Fruit fly (Drosophila melanogaster) whole organism, wandering third instar larva: ENCODE data around the gene arm.
A peak's percentile ranks its signal among the peaks of the same experiment; 100 is the strongest.

Experiments used
- Abd-B ChIP-seq: fragments of >200 bp; optimal IDR thresholded peaks from 2 replicates; lab custom pipeline; 2017; ENCODE audit warnings: missing biosample characterization, missing genetic modification characterization
- CG32264 ChIP-seq: fragments of 200-800 bp; sonication (Bioruptor generic); optimal IDR thresholded peaks from 2 replicates; lab custom pipeline; 2016; ENCODE audit warnings: missing biosample characterization, missing genetic modification characterization
- CG9705 ChIP-seq: fragments of 200-800 bp; sonication (Bioruptor generic); optimal IDR thresholded peaks from 2 replicates; lab custom pipeline; 2018; ENCODE audit warnings: missing biosample characterization, mild to moderate bottlenecking, missing genetic modification characterization
- CrebA ChIP-seq: fragments of 200-800 bp; sonication (Bioruptor generic); optimal IDR thresholded peaks from 2 replicates; lab custom pipeline; 2016; ENCODE audit warnings: missing biosample characterization, mild to moderate bottlenecking, missing genetic modification characterization, borderline replicate concordance
- Dfd ChIP-seq: fragments of >200 bp; optimal IDR thresholded peaks from 2 replicates; lab custom pipeline; 2017; ENCODE audit warnings: missing biosample characterization, missing genetic modification characterization
- Dif ChIP-seq: fragments of 200-275, 200-300 bp; sonication (Bioruptor generic); optimal IDR thresholded peaks from 2 replicates; lab custom pipeline; 2018; ENCODE audit warnings: missing biosample characterization, missing genetic modification characterization; ENCODE audit not compliant: partially characterized antibody
- GATAd ChIP-seq: sonication (Bioruptor generic); optimal IDR thresholded peaks from 2 replicates; lab custom pipeline; 2016; ENCODE audit warnings: missing biosample characterization, missing genetic modification characterization
- HLH106 ChIP-seq: fragments of 200-800 bp; optimal IDR thresholded peaks from 3 replicates; lab custom pipeline; 2019; ENCODE audit warnings: missing biosample characterization, mild to moderate bottlenecking, missing genetic modification characterization, moderate library complexity
- Hnf4 ChIP-seq: fragments of 200-800 bp; sonication (Bioruptor generic); optimal IDR thresholded peaks from 2 replicates; lab custom pipeline; 2016; ENCODE audit warnings: missing biosample characterization, mild to moderate bottlenecking, missing genetic modification characterization
- Hr78 ChIP-seq: fragments of >200 bp; optimal IDR thresholded peaks from 2 replicates; lab custom pipeline; 2017; ENCODE audit warnings: missing biosample characterization, missing genetic modification characterization
- Hr83 ChIP-seq: fragments of 200-300 bp; sonication (Bioruptor generic); optimal IDR thresholded peaks from 2 replicates; lab custom pipeline; 2016; ENCODE audit warnings: missing biosample characterization, mild to moderate bottlenecking, missing genetic modification characterization, moderate library complexity; ENCODE audit not compliant: poor library complexity, severe bottlenecking
- Jra ChIP-seq: sonication (Bioruptor generic); optimal IDR thresholded peaks from 2 replicates; lab custom pipeline; 2016; ENCODE audit warnings: missing biosample characterization, missing genetic modification characterization
- Mio ChIP-seq: sonication (Bioruptor generic); optimal IDR thresholded peaks from 2 replicates; lab custom pipeline; 2016; ENCODE audit warnings: missing biosample characterization, missing genetic modification characterization
- Myc ChIP-seq: fragments of >200 bp; optimal IDR thresholded peaks from 2 replicates; lab custom pipeline; 2017
- N ChIP-seq: fragments of >200 bp; optimal IDR thresholded peaks from 2 replicates; lab custom pipeline; 2018; ENCODE audit warnings: missing biosample characterization, missing external identifiers, missing genetic modification characterization
- OdsH ChIP-seq: fragments of 200-800 bp; sonication (Bioruptor generic); optimal IDR thresholded peaks from 2 replicates; lab custom pipeline; 2016; ENCODE audit warnings: missing biosample characterization, mild to moderate bottlenecking, missing genetic modification characterization
- Rel ChIP-seq, 2 experiments: fragments of 200-800 bp; sonication (Bioruptor generic) in 1 of 2; optimal IDR thresholded peaks; 2 replicates in 1 of 2; 3 replicates in 1 of 2; lab custom pipeline; 2016 to 2019; ENCODE audit warnings: mild to moderate bottlenecking in 2 of 2, missing biosample characterization in 2 of 2, missing genetic modification characterization in 2 of 2, moderate library complexity in 1 of 2
- Sp1 ChIP-seq: fragments of 200-800 bp; sonication (Bioruptor generic); optimal IDR thresholded peaks from 3 replicates; lab custom pipeline; 2019; ENCODE audit warnings: missing biosample characterization, mild to moderate bottlenecking, missing genetic modification characterization, moderate library complexity
- Vsx2 ChIP-seq: fragments of 200-300, 225-300 bp; sonication (Bioruptor generic); optimal IDR thresholded peaks from 2 replicates; lab custom pipeline; 2018; ENCODE audit warnings: missing biosample characterization, missing genetic modification characterization; ENCODE audit not compliant: partially characterized antibody
- br ChIP-seq: fragments of 200-800 bp; sonication (Bioruptor generic); optimal IDR thresholded peaks from 2 replicates; lab custom pipeline; 2016; ENCODE audit warnings: missing biosample characterization, missing genetic modification characterization
- brk ChIP-seq: fragments of 200-800 bp; sonication (Bioruptor generic); optimal IDR thresholded peaks from 2 replicates; lab custom pipeline; 2016; ENCODE audit warnings: missing biosample characterization, mild to moderate bottlenecking, missing genetic modification characterization
- dl ChIP-seq, 2 experiments: fragments of 175-275, 200-275 bp in 1 of 2; fragments of 200-275 bp in 1 of 2; sonication (Bioruptor generic); optimal IDR thresholded peaks; lab custom pipeline; 2018; ENCODE audit warnings: mild to moderate bottlenecking in 2 of 2, missing biosample characterization in 2 of 2, missing genetic modification characterization in 2 of 2, moderate library complexity in 2 of 2; ENCODE audit not compliant: partially characterized antibody in 2 of 2, insufficient read depth in 1 of 2
- dmrt93B ChIP-seq: fragments of 200-800 bp; sonication (Bioruptor generic); optimal IDR thresholded peaks from 2 replicates; lab custom pipeline; 2018; ENCODE audit warnings: missing biosample characterization, mild to moderate bottlenecking, missing genetic modification characterization
- dsf ChIP-seq: sonication (Bioruptor generic); optimal IDR thresholded peaks from 2 replicates; lab custom pipeline; 2016; ENCODE audit warnings: missing biosample characterization, missing genetic modification characterization, borderline replicate concordance
- ey ChIP-seq: fragments of 200-800 bp; sonication (Bioruptor generic); optimal IDR thresholded peaks from 2 replicates; lab custom pipeline; 2016; ENCODE audit warnings: missing biosample characterization, missing genetic modification characterization
- foxo ChIP-seq, 2 experiments: fragments of 200-800 bp; sonication (Bioruptor generic); optimal IDR thresholded peaks; 2 replicates in 1 of 2; 3 replicates in 1 of 2; lab custom pipeline; 2016 to 2017; ENCODE audit warnings: missing biosample characterization in 2 of 2, missing genetic modification characterization in 2 of 2
- fru ChIP-seq: fragments of 200-800 bp; sonication (Bioruptor generic); optimal IDR thresholded peaks from 3 replicates; lab custom pipeline; 2016; ENCODE audit warnings: missing biosample characterization, mild to moderate bottlenecking, missing genetic modification characterization
- h ChIP-seq: fragments of 200-800 bp; sonication (Bioruptor generic); optimal IDR thresholded peaks from 3 replicates; lab custom pipeline; 2016; ENCODE audit warnings: missing biosample characterization, mild to moderate bottlenecking, missing genetic modification characterization
- jim ChIP-seq: fragments of 175-275, 200-325 bp; sonication (Bioruptor generic); optimal IDR thresholded peaks from 2 replicates; lab custom pipeline; 2016; ENCODE audit warnings: missing biosample characterization, mild to moderate bottlenecking, missing genetic modification characterization
- lola ChIP-seq: fragments of >200 bp; optimal IDR thresholded peaks from 2 replicates; lab custom pipeline; 2017; ENCODE audit warnings: missing biosample characterization, missing genetic modification characterization
- pan ChIP-seq: fragments of >200 bp; optimal IDR thresholded peaks from 2 replicates; lab custom pipeline; 2017
- psq ChIP-seq: fragments of 200-800 bp; sonication (Bioruptor generic); optimal IDR thresholded peaks from 3 replicates; lab custom pipeline; 2017; ENCODE audit warnings: missing biosample characterization, mild to moderate bottlenecking, missing genetic modification characterization, moderate library complexity
- rgr ChIP-seq: fragments of 200-800 bp; sonication (Bioruptor generic); optimal IDR thresholded peaks from 3 replicates; lab custom pipeline; 2016; ENCODE audit warnings: missing biosample characterization, mild to moderate bottlenecking, missing genetic modification characterization
- sage ChIP-seq: fragments of 200-800 bp; sonication (Bioruptor generic); optimal IDR thresholded peaks from 2 replicates; lab custom pipeline; 2016; ENCODE audit warnings: missing biosample characterization, mild to moderate bottlenecking, missing genetic modification characterization
- sv ChIP-seq: fragments of 200-800 bp; sonication (Bioruptor generic); optimal IDR thresholded peaks from 3 replicates; lab custom pipeline; 2016; ENCODE audit warnings: missing biosample characterization, missing genetic modification characterization
- tai ChIP-seq: sonication (Bioruptor generic); optimal IDR thresholded peaks from 2 replicates; lab custom pipeline; 2016; ENCODE audit warnings: missing biosample characterization, missing genetic modification characterization
- usp ChIP-seq: fragments of >200 bp; optimal IDR thresholded peaks from 2 replicates; lab custom pipeline; 2017; ENCODE audit warnings: missing biosample characterization, missing genetic modification characterization
- woc ChIP-seq: sonication (Bioruptor generic); optimal IDR thresholded peaks from 2 replicates; lab custom pipeline; 2016; ENCODE audit warnings: missing biosample characterization, mild to moderate bottlenecking, missing genetic modification characterization

arm gene

DNA sequence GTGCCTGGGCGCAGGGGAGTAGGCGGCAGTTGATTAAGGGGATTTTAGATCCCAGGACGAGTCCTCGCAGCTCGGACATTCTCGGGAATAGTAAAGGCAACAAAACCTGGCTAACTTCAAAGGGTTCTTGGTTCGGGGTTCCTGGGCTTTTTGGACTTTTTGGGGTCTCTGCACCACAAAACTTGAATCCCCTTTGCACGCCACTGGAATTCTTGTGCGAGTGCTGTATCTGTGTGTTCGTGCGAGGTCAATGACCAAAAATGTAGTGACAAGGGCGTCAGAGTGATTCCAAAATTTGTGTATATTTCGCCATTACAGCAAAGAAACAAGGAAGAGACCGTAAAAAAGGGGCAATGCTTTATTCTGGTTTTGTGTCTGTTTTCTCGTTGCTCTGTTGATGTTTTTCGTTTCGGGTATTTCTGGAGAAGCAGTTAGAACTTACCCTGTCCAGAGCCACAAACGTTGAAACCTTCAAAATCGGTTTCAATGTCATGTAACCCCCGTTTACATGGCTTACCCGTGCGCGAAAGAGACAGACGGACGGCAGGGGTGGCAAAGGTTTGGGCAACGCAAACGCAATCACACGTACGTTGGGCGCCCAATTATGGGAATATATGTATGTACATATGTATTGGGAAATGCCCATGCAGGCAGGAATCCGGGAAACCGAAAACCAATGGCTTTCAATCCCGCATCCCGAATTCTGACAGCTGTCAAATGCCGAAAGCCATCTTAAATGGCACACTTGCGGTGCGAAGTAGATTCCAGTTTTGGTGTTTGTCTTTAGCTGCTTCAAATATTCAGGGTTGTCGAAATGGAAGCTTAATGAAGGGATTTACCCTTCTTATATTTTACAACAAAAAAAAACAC is 44.0 kb upstream of the arm start:
- TF ChIP-seq Mio: no peak
- TF ChIP-seq Dfd (GFP tag; lab: Kevin White, UChicago): no peak
- no peak for TF ChIP-seq Hr78 (GFP tag; lab: Kevin White, UChicago)
- TF ChIP-seq psq (GFP tag; lab: Kevin White, UChicago): peak; percentile 45
- TF ChIP-seq N: no peak
- no peak for TF ChIP-seq usp
- TF ChIP-seq sv: no peak
- TF ChIP-seq ey: peak; percentile 75
- peak; percentile 67 for TF ChIP-seq dmrt93B (GFP tag; lab: Kevin White, UChicago)
- peak; percentile 38 for TF ChIP-seq CG32264 (GFP tag; lab: Kevin White, UChicago)
- TF ChIP-seq Myc (lab: Kevin White, UChicago): no peak
- no peak for TF ChIP-seq Dif
- peak in 1 of 2 experiments; percentile 80 for TF ChIP-seq foxo (GFP tag; optimal IDR thresholded peaks at IDR 0.05; lab: Kevin White, UChicago)
- TF ChIP-seq rgr (GFP tag; lab: Kevin White, UChicago): peak; percentile 54
- peak; percentile 40 for TF ChIP-seq Hnf4 (GFP tag; lab: Kevin White, UChicago)
- TF ChIP-seq brk (GFP tag; lab: Kevin White, UChicago): no peak
- TF ChIP-seq pan (lab: Kevin White, UChicago): no peak
- TF ChIP-seq Vsx2 (GFP tag; lab: Kevin White, UChicago): no peak
- peak; percentile 24 for TF ChIP-seq CG9705 (GFP tag; lab: Kevin White, UChicago)
- no peak for TF ChIP-seq woc (GFP tag; lab: Kevin White, UChicago)
- TF ChIP-seq Sp1 (GFP tag; lab: Kevin White, UChicago): peak; percentile 65
- no peak for TF ChIP-seq lola (GFP tag; lab: Kevin White, UChicago)
- TF ChIP-seq Abd-B (GFP tag; lab: Kevin White, UChicago): no peak
- TF ChIP-seq HLH106: peak; percentile 79
- TF ChIP-seq Jra (GFP tag; lab: Kevin White, UChicago): no peak
- TF ChIP-seq tai (GFP tag; lab: Kevin White, UChicago): peak; percentile 59
- TF ChIP-seq dsf: no peak
- peak; percentile 74 for TF ChIP-seq h (GFP tag; lab: Kevin White, UChicago)
- TF ChIP-seq CrebA (GFP tag; lab: Kevin White, UChicago): no peak
- peak; percentile 19 for TF ChIP-seq sage
- no peak for TF ChIP-seq jim (GFP tag; lab: Kevin White, UChicago)
- no peak for TF ChIP-seq Rel (GFP tag; optimal IDR thresholded peaks at IDR 0.05; lab: Kevin White, UChicago)
- TF ChIP-seq Rel (tag; optimal IDR thresholded peaks at IDR 0.05; lab: Kevin White, UChicago): peak; percentile 37
- no peak for TF ChIP-seq Hr83 (GFP tag; lab: Kevin White, UChicago)
- no peak for TF ChIP-seq dl (GFP tag; optimal IDR thresholded peaks at IDR 0.05; lab: Kevin White, UChicago; ENCODE audit: insufficient read depth in 1 of 2, partially characterized antibody in 2 of 2)
- TF ChIP-seq OdsH (GFP tag; lab: Kevin White, UChicago): peak; percentile 32
- TF ChIP-seq fru: peak; percentile 66
- peak; percentile 68 for TF ChIP-seq br
- TF ChIP-seq GATAd (GFP tag; lab: Kevin White, UChicago): no peak
